Worm (Caenorhabditis elegans) whole organism, L1 larva: Measurements from ENCODE around the gene raga-1.

Experiments
- C04F5.9 ChIP-seq: sonication (generic microtip); optimal IDR thresholded peaks from 2 replicates; lab custom pipeline; 2016; ENCODE audit warnings: missing genetic modification characterization, missing compliant biosample characterization
- C34B4.2 ChIP-seq: sonication (generic microtip); optimal IDR thresholded peaks from 2 replicates; lab custom pipeline; 2017; ENCODE audit warnings: mild to moderate bottlenecking, missing genetic modification characterization, missing compliant biosample characterization
- Y116A8C.19 ChIP-seq: sonication (generic microtip); optimal IDR thresholded peaks from 2 replicates; lab custom pipeline; 2016; ENCODE audit warnings: missing compliant biosample characterization, missing genetic modification characterization, borderline replicate concordance
- aha-1 ChIP-seq: fragments of 150-350 bp; optimal IDR thresholded peaks from 2 replicates; lab custom pipeline; 2014; ENCODE audit warnings: missing biosample characterization, missing genetic modification characterization
- ceh-8 ChIP-seq: fragments of 200-800 bp; sonication (Bioruptor generic); optimal IDR thresholded peaks from 2 replicates; lab custom pipeline; 2018; ENCODE audit warnings: mild to moderate bottlenecking, missing genetic modification characterization, moderate library complexity, missing compliant biosample characterization
- ceh-82 ChIP-seq, 3 experiments: fragments of 150-350 bp in 1 of 3; sonication (generic microtip) in 2 of 3; optimal IDR thresholded peaks; 2 replicates each; lab custom pipeline; 2014 to 2017; ENCODE audit warnings: missing biosample characterization in 3 of 3, missing genetic modification characterization in 3 of 3
- ceh-88 ChIP-seq: fragments of 200-800 bp; sonication (Bioruptor generic); IDR thresholded peaks from 2 replicates; pipeline ENCODE4 v1.3.6; 2022; ENCODE audit warnings: missing genetic modification characterization, missing compliant biosample characterization
- ceh-90 ChIP-seq: sonication (generic microtip); optimal IDR thresholded peaks from 2 replicates; lab custom pipeline; 2016; ENCODE audit warnings: missing genetic modification characterization, missing compliant biosample characterization
- ces-1 ChIP-seq: fragments of 150-350 bp; optimal IDR thresholded peaks from 2 replicates; lab custom pipeline; 2014; ENCODE audit warnings: missing biosample characterization, missing genetic modification reagents, missing genetic modification characterization
- dpl-1 ChIP-seq, 3 experiments: fragments of 150-350 bp in 2 of 3; sonication (generic microtip) in 1 of 3; optimal IDR thresholded peaks; 2 replicates each; lab custom pipeline; 2014 to 2017; ENCODE audit warnings: missing biosample characterization in 3 of 3, missing genetic modification characterization in 3 of 3, missing genetic modification reagents in 3 of 3
- dsc-1 ChIP-seq: sonication (generic microtip); optimal IDR thresholded peaks from 2 replicates; lab custom pipeline; 2016; ENCODE audit warnings: mild to moderate bottlenecking, missing genetic modification characterization, missing compliant biosample characterization
- egl-13 ChIP-seq: sonication (generic microtip); optimal IDR thresholded peaks from 2 replicates; lab custom pipeline; 2016; ENCODE audit warnings: missing genotype, missing genetic modification reagents, missing genetic modification characterization, missing compliant biosample characterization
- egl-27 ChIP-seq, 2 experiments: fragments of 150-350 bp in 1 of 2; sonication (generic microtip); optimal IDR thresholded peaks; 3 replicates each; lab custom pipeline; 2017 to 2018; ENCODE audit warnings: missing biosample characterization in 2 of 2, missing genetic modification characterization in 2 of 2, missing genetic modification reagents in 2 of 2
- elt-2 ChIP-seq: sonication (generic microtip); optimal IDR thresholded peaks from 2 replicates; lab custom pipeline; 2016; ENCODE audit warnings: missing genetic modification characterization, mild to moderate bottlenecking, inconsistent platforms, missing compliant biosample characterization, missing genetic modification reagents
- elt-3 ChIP-seq, 6 experiments: fragments of 150-350 bp in 1 of 6; sonication (generic microtip); optimal IDR thresholded peaks; 2 replicates each; lab custom pipeline; 2017 to 2018; ENCODE audit warnings: missing biosample characterization in 6 of 6, missing genetic modification characterization in 6 of 6, inconsistent platforms in 1 of 6
- fkh-10 ChIP-seq: sonication (generic microtip); optimal IDR thresholded peaks from 2 replicates; lab custom pipeline; 2017; ENCODE audit warnings: missing biosample characterization, missing genetic modification reagents, missing genetic modification characterization
- grh-1 ChIP-seq: fragments of 200-800 bp; sonication (Bioruptor generic); IDR thresholded peaks from 2 replicates; pipeline ENCODE4 v1.3.6; 2022; ENCODE audit warnings: missing genetic modification reagents, missing genetic modification characterization, missing compliant biosample characterization
- hpl-2 ChIP-seq: fragments of 150-350 bp; optimal IDR thresholded peaks from 2 replicates; lab custom pipeline; 2014; ENCODE audit warnings: missing biosample characterization, missing genetic modification reagents, missing genetic modification characterization
- lin-13 ChIP-seq: fragments of 150-350 bp; optimal IDR thresholded peaks from 2 replicates; lab custom pipeline; 2014; ENCODE audit warnings: missing biosample characterization, missing genetic modification reagents, missing genetic modification characterization
- lin-14 ChIP-seq: fragments of 200-800 bp; sonication (Bioruptor generic); optimal IDR thresholded peaks from 2 replicates; lab custom pipeline; 2018; ENCODE audit warnings: mild to moderate bottlenecking, missing genetic modification characterization, moderate library complexity, missing compliant biosample characterization
- lin-35 ChIP-seq, 2 experiments: fragments of 150-350 bp; optimal IDR thresholded peaks; 2 replicates each; lab custom pipeline; 2014; ENCODE audit warnings: missing biosample characterization in 2 of 2, missing genetic modification characterization in 2 of 2, missing genetic modification reagents in 2 of 2
- mdl-1 ChIP-seq, 2 experiments: fragments of 150-350 bp; optimal IDR thresholded peaks; 2 replicates each; lab custom pipeline; 2014 to 2017; ENCODE audit warnings: missing biosample characterization in 2 of 2, missing genetic modification characterization in 2 of 2, inconsistent platforms in 1 of 2
- nhr-11 ChIP-seq: fragments of 150-350 bp; optimal IDR thresholded peaks from 2 replicates; lab custom pipeline; 2014; ENCODE audit warnings: missing biosample characterization, missing genetic modification characterization
- nhr-19 ChIP-seq: fragments of 200-800 bp; sonication (Bioruptor generic); conservative IDR thresholded peaks from 2 replicates; pipeline ENCODE4 v1.3.6; 2022; ENCODE audit warnings: missing genetic modification characterization, missing compliant biosample characterization
- nhr-20 ChIP-seq: sonication (generic microtip); optimal IDR thresholded peaks from 2 replicates; lab custom pipeline; 2016; ENCODE audit warnings: mild to moderate bottlenecking, missing genetic modification characterization, missing compliant biosample characterization
- nhr-47 ChIP-seq: sonication (generic microtip); optimal IDR thresholded peaks from 2 replicates; lab custom pipeline; 2016; ENCODE audit warnings: mild to moderate bottlenecking, missing genetic modification characterization, moderate library complexity, missing compliant biosample characterization
- nhr-71 ChIP-seq: sonication (generic microtip); optimal IDR thresholded peaks from 2 replicates; lab custom pipeline; 2016; ENCODE audit warnings: mild to moderate bottlenecking, missing genetic modification characterization, moderate library complexity, missing compliant biosample characterization
- nhr-76 ChIP-seq: sonication (generic microtip); optimal IDR thresholded peaks from 2 replicates; lab custom pipeline; 2017; ENCODE audit warnings: missing biosample characterization, missing genetic modification characterization
- nhr-77 ChIP-seq: fragments of 150-350 bp; optimal IDR thresholded peaks from 2 replicates; lab custom pipeline; 2014; ENCODE audit warnings: missing biosample characterization, missing genetic modification characterization
- pag-3 ChIP-seq: sonication (generic microtip); optimal IDR thresholded peaks from 2 replicates; lab custom pipeline; 2017; ENCODE audit warnings: missing genetic modification characterization, mild to moderate bottlenecking, missing compliant biosample characterization, antibody characterized with exemption, borderline replicate concordance; ENCODE audit not compliant: insufficient read depth
- rnt-1 ChIP-seq: sonication (generic microtip); optimal IDR thresholded peaks from 2 replicates; lab custom pipeline; 2016; ENCODE audit warnings: mild to moderate bottlenecking, missing genetic modification characterization, moderate library complexity, missing compliant biosample characterization
- snu-23 ChIP-seq: sonication (generic microtip); optimal IDR thresholded peaks from 2 replicates; lab custom pipeline; 2016; ENCODE audit warnings: missing genetic modification characterization, missing compliant biosample characterization
- sup-37 ChIP-seq: fragments of 200-800 bp; sonication (Bioruptor generic); optimal IDR thresholded peaks from 2 replicates; lab custom pipeline; 2018; ENCODE audit warnings: mild to moderate bottlenecking, missing genetic modification characterization, missing compliant biosample characterization
- tbx-2 ChIP-seq: sonication (generic microtip); optimal IDR thresholded peaks from 2 replicates; lab custom pipeline; 2016; ENCODE audit warnings: missing genetic modification characterization, missing compliant biosample characterization
- tlp-1 ChIP-seq: fragments of 150-350 bp; optimal IDR thresholded peaks from 2 replicates; lab custom pipeline; 2014; ENCODE audit warnings: missing biosample characterization, missing genetic modification characterization
- unc-62 ChIP-seq: fragments of 150-350 bp; optimal IDR thresholded peaks from 2 replicates; lab custom pipeline; 2014; ENCODE audit warnings: missing biosample characterization, missing genetic modification reagents, missing genetic modification characterization
- unc-98 ChIP-seq: fragments of 200-800 bp; sonication (Bioruptor generic); IDR thresholded peaks from 2 replicates; pipeline ENCODE4 v1.3.6; 2022; ENCODE audit warnings: missing genetic modification characterization, missing compliant biosample characterization
- vab-15 ChIP-seq: sonication (generic microtip); optimal IDR thresholded peaks from 2 replicates; lab custom pipeline; 2017; ENCODE audit warnings: missing genotype, mild to moderate bottlenecking, missing genetic modification characterization, missing compliant biosample characterization
- xbp-1 ChIP-seq: sonication (generic microtip); optimal IDR thresholded peaks from 2 replicates; lab custom pipeline; 2016; ENCODE audit warnings: missing genetic modification characterization, missing compliant biosample characterization
- zag-1 ChIP-seq: fragments of 150-350 bp; optimal IDR thresholded peaks from 2 replicates; lab custom pipeline; 2014; ENCODE audit warnings: missing biosample characterization, missing genetic modification characterization
- zip-4 ChIP-seq: fragments of 200-800 bp; sonication (Bioruptor generic); optimal IDR thresholded peaks from 2 replicates; lab custom pipeline; 2018; ENCODE audit warnings: mild to moderate bottlenecking, missing genetic modification characterization, moderate library complexity, missing compliant biosample characterization
- ztf-11 ChIP-seq, 2 experiments: sonication (generic microtip); optimal IDR thresholded peaks; 2 replicates each; lab custom pipeline; 2016 to 2017; ENCODE audit warnings: missing genetic modification characterization in 2 of 2, missing biosample characterization in 1 of 2, missing compliant biosample characterization in 1 of 2
- ztf-4 ChIP-seq: fragments of 150-350 bp; optimal IDR thresholded peaks from 2 replicates; lab custom pipeline; 2014; ENCODE audit warnings: missing biosample characterization, missing genetic modification characterization

Gene raga-1

DNA sequence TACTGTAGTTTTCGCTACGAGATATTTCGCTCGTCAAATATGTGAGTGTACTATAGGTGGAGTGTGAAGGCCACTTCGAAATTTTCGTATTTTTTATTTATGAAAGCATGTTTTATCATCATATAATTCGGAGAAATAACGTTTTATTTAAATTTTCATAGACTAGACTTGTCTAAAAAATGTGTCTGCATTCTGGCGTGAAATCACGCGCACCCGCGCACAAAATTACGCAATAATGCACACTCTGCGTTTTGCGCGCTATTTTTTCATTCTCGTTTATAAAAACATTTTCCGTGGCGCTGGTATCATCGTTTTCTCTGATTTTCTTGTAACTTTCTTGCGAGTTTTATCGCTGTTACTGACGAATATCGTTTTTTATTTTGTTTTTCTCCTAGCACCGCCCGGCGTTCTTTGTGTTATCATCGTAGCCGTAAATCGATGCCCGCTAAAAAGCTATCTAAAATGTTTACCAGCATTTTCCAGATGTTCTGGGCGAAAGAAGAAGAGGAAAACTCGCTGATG, 3.9 kb upstream of the raga-1 start, which contains the start of gene saps-1 (continued):
- no peak for TF ChIP-seq tlp-1 (tag; lab: Kevin White, UChicago)

DNA sequence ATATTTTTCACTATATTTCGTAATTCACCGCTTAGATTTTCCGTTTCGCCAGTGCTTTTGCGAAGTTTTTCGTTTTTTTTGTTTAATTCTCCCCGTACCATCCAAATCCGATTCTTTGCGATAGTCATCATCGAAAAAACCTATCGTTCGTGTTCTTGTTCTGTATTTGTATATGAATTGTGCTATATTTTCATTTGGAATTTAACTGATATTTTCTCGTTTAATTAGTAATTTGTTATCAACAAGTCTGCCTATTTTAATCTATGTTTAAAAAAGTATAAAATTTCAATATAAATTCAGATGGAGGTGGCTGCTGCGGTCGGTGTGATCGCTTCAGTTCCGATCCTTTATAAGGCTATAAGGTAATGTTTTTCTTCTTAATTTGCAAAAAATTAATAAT, 1.4 kb downstream of the raga-1 start, which contains the start of gene samp-1:
Gene samp-1, plus strand, starts transcription at position 301 of the 400 bp plus-strand sequence.
- TF ChIP-seq elt-2 (tag; lab: Kevin White, UChicago) (no peak), pag-3 (tag; lab: Kevin White, UChicago) (no peak), Y116A8C.19 (tag; lab: Kevin White, UChicago) (no peak), ces-1 (GFP tag; lab: Kevin White, UChicago) (no peak), ztf-4 (tag; lab: Kevin White, UChicago) (no peak), nhr-71 (tag; lab: Kevin White, UChicago) (no peak), ztf-11 (tag; optimal IDR thresholded peaks at IDR 0.05; lab: Kevin White, UChicago) (no peak), ceh-82 (tag; optimal IDR thresholded peaks at IDR 0.05; lab: Kevin White, UChicago) (no peak)

DNA sequence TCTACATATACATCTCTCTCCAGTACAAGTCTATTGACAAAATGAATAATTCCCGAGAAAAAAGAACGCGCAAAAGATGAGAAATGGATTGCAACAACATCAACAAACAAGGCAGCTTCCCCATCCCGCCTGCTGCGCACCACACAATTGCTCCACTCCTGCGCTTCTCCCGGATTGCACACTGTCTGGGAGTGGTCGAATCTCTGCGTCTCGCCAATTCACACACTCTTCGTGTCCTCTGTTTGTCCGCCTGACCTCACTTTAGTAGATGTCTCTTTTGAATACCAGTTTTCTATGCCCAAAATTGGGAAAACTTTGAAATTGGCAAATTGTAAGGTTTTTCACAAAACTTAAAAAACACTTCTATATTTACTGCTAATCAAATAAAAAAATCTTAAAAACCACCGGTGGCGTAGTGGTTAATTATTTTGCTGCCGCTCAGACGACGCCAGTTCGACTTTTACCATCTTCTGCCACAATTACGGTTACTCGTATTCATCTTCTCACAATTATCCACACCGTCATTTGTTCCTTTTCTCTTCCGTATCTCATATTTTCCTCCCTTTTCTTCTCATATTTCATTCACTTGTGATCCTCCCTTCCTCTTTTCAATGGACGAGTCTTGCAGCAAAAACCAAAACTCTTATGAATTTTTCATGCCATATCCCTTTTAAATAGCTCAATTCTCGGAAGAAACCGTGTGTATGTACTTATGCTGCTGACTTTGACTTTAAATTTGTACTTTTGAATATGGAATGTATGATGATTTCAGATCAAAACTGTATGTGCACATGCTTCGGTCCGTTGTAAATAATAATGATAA, 4.7 kb downstream of the raga-1 start, which contains the start of gene rsf-1:
Gene rsf-1, plus strand, starts transcription at position 773 of the 823 bp plus-strand sequence.
- TF ChIP-seq nhr-76 (no peak), pag-3 (tag; lab: Kevin White, UChicago) (no peak), Y116A8C.19 (tag; lab: Kevin White, UChicago) (no peak), ztf-4 (tag; lab: Kevin White, UChicago) (no peak), nhr-19 (GFP tag; lab: Robert Waterston, UW) (no peak), fkh-10 (GFP tag; lab: Kevin White, UChicago) (no peak), nhr-71 (tag; lab: Kevin White, UChicago) (peak; percentile 3), xbp-1 (tag; lab: Kevin White, UChicago) (no peak), lin-13 (GFP tag; lab: Kevin White, UChicago) (no peak), ceh-90 (no peak), elt-2 (tag; lab: Kevin White, UChicago) (no peak), rnt-1 (tag; lab: Kevin White, UChicago) (no peak), C04F5.9 (no peak), unc-62 (GFP tag; lab: Kevin White, UChicago) (no peak), C34B4.2 (tag; lab: Kevin White, UChicago) (no peak), ceh-82 (tag; optimal IDR thresholded peaks at IDR 0.05; lab: Kevin White, UChicago) (peak in 1 of 3 experiments; percentile 21), lin-14 (GFP tag; lab: Kevin White, UChicago) (peak; percentile 57), ztf-11 (tag; optimal IDR thresholded peaks at IDR 0.05; lab: Kevin White, UChicago) (no peak), lin-35 (GFP tag; optimal IDR thresholded peaks at IDR 0.05; lab: Kevin White, UChicago) (peak; percentile 0 to 9), mdl-1 (tag; optimal IDR thresholded peaks at IDR 0.05; lab: Kevin White, UChicago) (no peak), dpl-1 (GFP tag; optimal IDR thresholded peaks at IDR 0.05; lab: Kevin White, UChicago) (peak in 1 of 3 experiments; percentile 4), sup-37 (GFP tag; lab: Kevin White, UChicago) (no peak), aha-1 (tag; lab: Kevin White, UChicago) (no peak), nhr-20 (tag; lab: Kevin White, UChicago) (peak; percentile 10), nhr-11 (no peak), egl-27 (tag; optimal IDR thresholded peaks at IDR 0.05; lab: Kevin White, UChicago) (no peak), ceh-8 (GFP tag; lab: Kevin White, UChicago) (no peak), dsc-1 (tag; lab: Kevin White, UChicago) (no peak), hpl-2 (GFP tag; lab: Kevin White, UChicago) (no peak), egl-13 (tag; lab: Kevin White, UChicago) (no peak), vab-15 (tag; lab: Kevin White, UChicago) (no peak), nhr-77 (tag; lab: Kevin White, UChicago) (no peak), grh-1 (GFP tag; lab: Robert Waterston, UW) (peak; percentile 31; the same call in 1 of the 2 replicates), tbx-2 (tag; lab: Kevin White, UChicago) (peak; percentile 15), snu-23 (peak; percentile 14), zip-4 (no peak), zag-1 (tag; lab: Kevin White, UChicago) (no peak), unc-98 (no peak), ceh-88 (GFP tag; lab: Robert Waterston, UW) (peak; percentile 13; the same call in 1 of the 2 replicates), elt-3 (tag; optimal IDR thresholded peaks at IDR 0.05; lab: Kevin White, UChicago) (no peak), nhr-47 (peak; percentile 24)
